Worm (Caenorhabditis elegans) whole organism, L2 larva: ENCODE measurements around the gene F10G7.10.

Experiments used
- C34F6.9 ChIP-seq: fragments of 150-350 bp; optimal IDR thresholded peaks from 2 replicates; lab custom pipeline; 2014; ENCODE audit warnings: missing biosample characterization, missing genetic modification characterization
- F13H6.1 ChIP-seq: sonication (generic microtip); optimal IDR thresholded peaks from 2 replicates; lab custom pipeline; 2016; ENCODE audit warnings: missing genetic modification characterization, missing compliant biosample characterization
- R02D3.7 ChIP-seq: fragments of 150-350 bp; optimal IDR thresholded peaks from 2 replicates; lab custom pipeline; 2014; ENCODE audit warnings: missing biosample characterization, missing genetic modification characterization
- ZK546.5 ChIP-seq: sonication (generic microtip); optimal IDR thresholded peaks from 2 replicates; lab custom pipeline; 2017; ENCODE audit warnings: missing biosample characterization, missing genetic modification characterization
- alr-1 ChIP-seq: fragments of 150-350 bp; optimal IDR thresholded peaks from 2 replicates; lab custom pipeline; 2014; ENCODE audit warnings: missing biosample characterization, missing genetic modification characterization
- ama-1 ChIP-seq: fragments of 150-350 bp; optimal IDR thresholded peaks from 2 replicates; lab custom pipeline; 2018; ENCODE audit warnings: inconsistent platforms
- blmp-1 ChIP-seq: sonication (generic microtip); optimal IDR thresholded peaks from 2 replicates; lab custom pipeline; 2017; ENCODE audit warnings: missing genetic modification characterization, mild to moderate bottlenecking, missing compliant biosample characterization, antibody characterized with exemption, moderate library complexity; ENCODE audit not compliant: insufficient read depth
- ceh-16 ChIP-seq: fragments of 150-350 bp; optimal IDR thresholded peaks from 2 replicates; lab custom pipeline; 2014; ENCODE audit warnings: missing biosample characterization, missing genetic modification characterization
- crh-2 ChIP-seq: sonication (generic microtip); optimal IDR thresholded peaks from 2 replicates; lab custom pipeline; 2017; ENCODE audit warnings: missing biosample characterization, missing genetic modification characterization
- egl-27 ChIP-seq: sonication (generic microtip); optimal IDR thresholded peaks from 3 replicates; lab custom pipeline; 2017; ENCODE audit warnings: missing biosample characterization, missing genetic modification reagents, missing genetic modification characterization
- elt-1 ChIP-seq: fragments of 150-350 bp; optimal IDR thresholded peaks from 2 replicates; lab custom pipeline; 2014; ENCODE audit warnings: missing biosample characterization, missing genetic modification characterization
- elt-3 ChIP-seq: sonication (generic microtip); optimal IDR thresholded peaks from 2 replicates; lab custom pipeline; 2017; ENCODE audit warnings: missing biosample characterization, missing genetic modification characterization
- fos-1 ChIP-seq: fragments of 150-350 bp; optimal IDR thresholded peaks from 2 replicates; lab custom pipeline; 2014; ENCODE audit warnings: missing biosample characterization, missing genetic modification characterization
- lin-11 ChIP-seq: fragments of 150-350 bp; sonication (generic microtip); optimal IDR thresholded peaks from 2 replicates; lab custom pipeline; 2014; ENCODE audit warnings: missing biosample characterization, missing genetic modification characterization, inconsistent platforms, mixed read lengths
- lin-13 ChIP-seq: fragments of 150-350 bp; optimal IDR thresholded peaks from 2 replicates; lab custom pipeline; 2014; ENCODE audit warnings: missing biosample characterization, missing genetic modification reagents, missing genetic modification characterization
- mab-5 ChIP-seq: fragments of 150-350 bp; optimal IDR thresholded peaks from 2 replicates; lab custom pipeline; 2014; ENCODE audit warnings: missing biosample characterization, missing genetic modification characterization
- mbf-1 ChIP-seq: sonication (generic microtip); optimal IDR thresholded peaks from 2 replicates; lab custom pipeline; 2017; ENCODE audit warnings: missing biosample characterization, missing genetic modification characterization
- mdl-1 ChIP-seq, 2 experiments: fragments of 150-350 bp in 1 of 2; sonication (generic microtip) in 1 of 2; optimal IDR thresholded peaks; 2 replicates each; lab custom pipeline; 2017; ENCODE audit warnings: missing biosample characterization in 2 of 2, missing genetic modification characterization in 2 of 2
- nhr-10 ChIP-seq: sonication (generic microtip); optimal IDR thresholded peaks from 2 replicates; lab custom pipeline; 2017; ENCODE audit warnings: missing biosample characterization, missing genetic modification characterization
- nhr-12 ChIP-seq: fragments of 150-350 bp; optimal IDR thresholded peaks from 2 replicates; lab custom pipeline; 2014; ENCODE audit warnings: missing biosample characterization, missing genetic modification characterization
- nhr-129 ChIP-seq: fragments of 150-350 bp; optimal IDR thresholded peaks from 2 replicates; lab custom pipeline; 2014; ENCODE audit warnings: missing biosample characterization, missing genetic modification characterization
- nhr-21 ChIP-seq: fragments of 150-350 bp; optimal IDR thresholded peaks from 2 replicates; lab custom pipeline; 2014; ENCODE audit warnings: missing biosample characterization, missing genetic modification characterization
- nhr-23 ChIP-seq: fragments of 150-350 bp; optimal IDR thresholded peaks from 2 replicates; lab custom pipeline; 2014; ENCODE audit warnings: missing biosample characterization, missing genetic modification reagents, missing genetic modification characterization
- nhr-237 ChIP-seq: fragments of 150-350 bp; optimal IDR thresholded peaks from 2 replicates; lab custom pipeline; 2014; ENCODE audit warnings: missing biosample characterization, missing genetic modification characterization
- nhr-25 ChIP-seq: fragments of 150-350 bp; sonication (generic microtip); optimal IDR thresholded peaks from 3 replicates; lab custom pipeline; 2014; ENCODE audit warnings: missing biosample characterization, missing genetic modification characterization
- nhr-77 ChIP-seq: fragments of 150-350 bp; optimal IDR thresholded peaks from 2 replicates; lab custom pipeline; 2014; ENCODE audit warnings: missing biosample characterization, missing genetic modification characterization
- sem-4 ChIP-seq: fragments of 150-350 bp; optimal IDR thresholded peaks from 2 replicates; lab custom pipeline; 2014; ENCODE audit warnings: missing biosample characterization, missing genetic modification reagents, missing genetic modification characterization
- sma-3 ChIP-seq: sonication (generic microtip); optimal IDR thresholded peaks from 2 replicates; lab custom pipeline; 2016; ENCODE audit warnings: missing genetic modification reagents, missing genetic modification characterization, missing compliant biosample characterization
- sma-9 ChIP-seq, 2 experiments: fragments of 150-350 bp in 1 of 2; sonication (generic microtip) in 1 of 2; optimal IDR thresholded peaks; 2 replicates each; lab custom pipeline; 2014 to 2016; ENCODE audit warnings: missing genetic modification characterization in 2 of 2, mild to moderate bottlenecking in 1 of 2, missing biosample characterization in 1 of 2, missing compliant biosample characterization in 1 of 2, missing genetic modification reagents in 1 of 2, moderate library complexity in 1 of 2
- snpc-4 ChIP-seq: fragments of 150-350 bp; optimal IDR thresholded peaks from 2 replicates; lab custom pipeline; 2014; ENCODE audit warnings: missing biosample characterization, missing genetic modification characterization
- unc-39 ChIP-seq: fragments of 150-350 bp; optimal IDR thresholded peaks from 2 replicates; lab custom pipeline; 2014; ENCODE audit warnings: missing biosample characterization, missing genetic modification characterization
- unc-55 ChIP-seq: fragments of 150-350 bp; sonication (generic microtip); optimal IDR thresholded peaks from 3 replicates; lab custom pipeline; 2014; ENCODE audit warnings: missing biosample characterization, missing genetic modification reagents, missing genetic modification characterization
- unc-62 ChIP-seq: fragments of 150-350 bp; optimal IDR thresholded peaks from 2 replicates; lab custom pipeline; 2014; ENCODE audit warnings: missing biosample characterization, missing genetic modification reagents, missing genetic modification characterization
- zag-1 ChIP-seq: fragments of 150-350 bp; optimal IDR thresholded peaks from 2 replicates; lab custom pipeline; 2014; ENCODE audit warnings: missing biosample characterization, missing genetic modification characterization
- ztf-1 ChIP-seq: fragments of 200-800 bp; sonication (Bioruptor generic); conservative IDR thresholded peaks from 2 replicates; pipeline ENCODE4 v1.3.6; 2022; ENCODE audit warnings: missing genetic modification characterization, missing compliant biosample characterization
- ztf-11 ChIP-seq: sonication (generic microtip); optimal IDR thresholded peaks from 2 replicates; lab custom pipeline; 2017; ENCODE audit warnings: missing biosample characterization, missing genetic modification characterization

The F10G7.10 gene

ce11 chrII:4769096-4769495 is 43.0 kb upstream of the F10G7.10 start:
- TF ChIP-seq snpc-4 (tag; lab: Kevin White, UChicago), result no peak
- TF ChIP-seq ztf-1 (GFP tag; lab: Robert Waterston, UW), result no peak
- peak; percentile 53 for TF ChIP-seq nhr-25 (tag; lab: Kevin White, UChicago)
- TF ChIP-seq nhr-12 (tag; lab: Kevin White, UChicago), result no peak
- no peak for TF ChIP-seq sem-4 (tag; lab: Kevin White, UChicago)
- TF ChIP-seq F13H6.1 (tag; lab: Kevin White, UChicago), result no peak
- TF ChIP-seq unc-39, result no peak
- no peak for TF ChIP-seq ceh-16 (tag; lab: Kevin White, UChicago)
- peak; percentile 5 for TF ChIP-seq fos-1 (tag; lab: Kevin White, UChicago)
- TF ChIP-seq sma-9 (GFP tag; optimal IDR thresholded peaks at IDR 0.05; lab: Kevin White, UChicago), result peak; percentile 2
- TF ChIP-seq sma-9 (tag; optimal IDR thresholded peaks at IDR 0.05; lab: Kevin White, UChicago), result no peak
- TF ChIP-seq sma-3, result peak; percentile 45

DNA sequence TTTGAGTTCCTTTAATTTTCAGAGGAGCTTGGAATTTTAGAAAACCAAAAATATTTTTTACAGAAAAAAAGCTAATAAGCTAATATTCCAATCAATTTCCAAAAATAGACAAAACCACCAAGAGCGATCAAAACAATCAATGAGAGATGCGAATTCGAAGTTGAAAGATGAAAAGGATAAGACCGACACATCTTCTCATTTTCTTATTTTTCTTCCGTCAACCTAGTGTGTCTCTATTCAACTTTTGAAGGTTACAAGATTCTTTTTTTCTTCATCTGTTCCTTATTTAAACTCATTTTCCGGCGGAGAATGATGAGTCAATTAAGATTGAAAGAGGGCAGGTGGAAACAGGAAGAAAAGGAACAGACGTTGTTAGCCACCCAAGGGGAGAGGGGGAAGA is 41.5 kb upstream of the F10G7.10 start:
- TF ChIP-seq nhr-21 (tag; lab: Kevin White, UChicago) (no peak), nhr-25 (tag; lab: Kevin White, UChicago) (peak; percentile 33), nhr-237 (tag; lab: Kevin White, UChicago) (no peak), R02D3.7 (tag; lab: Kevin White, UChicago) (no peak), ceh-16 (tag; lab: Kevin White, UChicago) (peak; percentile 71), unc-62 (GFP tag; lab: Kevin White, UChicago) (no peak), C34F6.9 (no peak), nhr-77 (tag; lab: Kevin White, UChicago) (no peak), alr-1 (tag; lab: Kevin White, UChicago) (no peak), nhr-10 (no peak), nhr-23 (tag; lab: Kevin White, UChicago) (no peak), ztf-11 (tag; lab: Kevin White, UChicago) (no peak), unc-55 (GFP tag; lab: Kevin White, UChicago) (no peak), crh-2 (tag; lab: Kevin White, UChicago) (no peak), nhr-129 (tag; lab: Kevin White, UChicago) (no peak), zag-1 (tag; lab: Kevin White, UChicago) (no peak), ZK546.5 (tag; lab: Kevin White, UChicago) (no peak), lin-13 (GFP tag; lab: Kevin White, UChicago) (no peak), sma-9 (GFP tag; optimal IDR thresholded peaks at IDR 0.05; lab: Kevin White, UChicago) (peak; percentile 26), sma-9 (tag; optimal IDR thresholded peaks at IDR 0.05; lab: Kevin White, UChicago) (no peak), elt-1 (tag; lab: Kevin White, UChicago) (no peak)

DNA sequence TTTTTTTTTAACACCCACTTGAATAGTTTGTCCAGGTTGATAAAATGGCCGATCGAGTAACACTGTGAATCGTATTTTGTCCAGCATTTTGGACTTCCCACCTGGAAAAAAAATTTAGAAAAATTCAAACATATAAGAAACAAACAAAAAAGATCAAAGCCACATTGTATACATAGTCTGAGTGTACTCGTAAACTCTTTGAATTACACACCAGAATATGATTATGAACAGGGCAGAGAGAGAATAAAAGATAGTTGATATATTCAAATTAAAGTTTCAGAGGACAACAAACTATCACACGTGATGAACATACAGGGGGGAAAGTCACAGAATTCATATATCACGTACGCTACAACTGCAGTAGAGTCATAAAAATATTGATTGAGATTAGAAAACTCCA is 40.2 kb upstream of the F10G7.10 start, which contains the start of gene ttm-2:
TSS of gene ttm-2 (minus strand) at position 101 of the 400 bp plus-strand sequence.
- no peak for TF ChIP-seq ztf-1 (GFP tag; lab: Robert Waterston, UW)
- no peak for TF ChIP-seq lin-11 (tag; lab: Kevin White, UChicago)
- no peak for TF ChIP-seq sma-3
- TF ChIP-seq snpc-4 (tag; lab: Kevin White, UChicago), result no peak
- no peak for TF ChIP-seq ztf-11 (tag; lab: Kevin White, UChicago)
- no peak for TF ChIP-seq mdl-1 (tag; optimal IDR thresholded peaks at IDR 0.05; lab: Kevin White, UChicago)
- TF ChIP-seq sem-4 (tag; lab: Kevin White, UChicago), result no peak

ce11 chrII:4762574-4763285 is 36.7 kb upstream of the F10G7.10 start, which contains the start of gene F26G1.2:
Gene F26G1.2, plus strand, starts transcription at chrII:4763081.
- TF ChIP-seq C34F6.9, result no peak
- TF ChIP-seq sma-3, result peak; percentile 33
- no peak for TF ChIP-seq egl-27 (tag; lab: Kevin White, UChicago)
- no peak for TF ChIP-seq F13H6.1 (tag; lab: Kevin White, UChicago)
- no peak for TF ChIP-seq elt-1 (tag; lab: Kevin White, UChicago)
- no peak for TF ChIP-seq blmp-1 (tag; lab: Kevin White, UChicago)
- TF ChIP-seq ama-1 (lab: Kevin White, UChicago), result no peak
- no peak for TF ChIP-seq mbf-1 (tag; lab: Kevin White, UChicago)
- no peak for TF ChIP-seq R02D3.7 (tag; lab: Kevin White, UChicago)
- peak; percentile 26 for TF ChIP-seq sma-9 (GFP tag; optimal IDR thresholded peaks at IDR 0.05; lab: Kevin White, UChicago)
- TF ChIP-seq sma-9 (tag; optimal IDR thresholded peaks at IDR 0.05; lab: Kevin White, UChicago), result no peak
- peak; percentile 41 for TF ChIP-seq crh-2 (tag; lab: Kevin White, UChicago)
- no peak for TF ChIP-seq zag-1 (tag; lab: Kevin White, UChicago)
- TF ChIP-seq elt-3 (tag; lab: Kevin White, UChicago), result no peak
- TF ChIP-seq mab-5 (tag; lab: Kevin White, UChicago), result no peak
- TF ChIP-seq nhr-21 (tag; lab: Kevin White, UChicago), result no peak
